Worm (Caenorhabditis elegans): ENCODE data around the gene fbxb-82.
A peak's percentile ranks its signal among the peaks of the same experiment; 100 is the strongest.

Gene fbxb-82

DNA sequence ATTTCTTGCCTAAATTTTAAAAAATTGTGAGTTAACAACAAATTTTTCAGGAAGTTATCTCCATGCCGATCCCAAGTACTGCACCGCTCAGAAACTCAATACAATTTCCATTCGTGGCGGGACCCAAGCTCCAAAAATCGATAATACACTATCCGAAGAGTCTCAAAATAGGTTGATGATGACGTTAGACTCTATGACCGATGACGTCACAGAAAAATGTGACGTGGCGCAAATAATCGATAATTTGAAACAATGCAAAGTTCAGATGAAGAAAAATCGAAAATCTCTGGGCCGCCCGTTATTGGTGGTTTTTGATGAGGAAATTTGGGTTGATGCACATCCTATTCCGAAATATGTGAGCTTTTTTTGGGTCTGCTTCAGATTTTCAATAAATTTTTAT, 41.3 kb upstream of the fbxb-82 start:
- TF ChIP-seq sma-9 (GFP tag; optimal IDR thresholded peaks at IDR 0.05) = no peak
- TF ChIP-seq sma-9 (tag; optimal IDR thresholded peaks at IDR 0.05) = no peak
- TF ChIP-seq zag-1 (tag; optimal IDR thresholded peaks at IDR 0.05) = no peak
- TF ChIP-seq ceh-16 (tag; optimal IDR thresholded peaks at IDR 0.05) = no peak
- TF ChIP-seq nhr-129 (tag; optimal IDR thresholded peaks at IDR 0.05) = no peak
- no peak for TF ChIP-seq Y55F3AM.14 (GFP tag; optimal IDR thresholded peaks at IDR 0.05)
- no peak for TF ChIP-seq lsy-2 (tag; optimal IDR thresholded peaks at IDR 0.05)
- TF ChIP-seq ZK546.5 (tag; optimal IDR thresholded peaks at IDR 0.05) = no peak
- no peak for TF ChIP-seq aly-2 (tag; optimal IDR thresholded peaks at IDR 0.05)
- no peak for TF ChIP-seq sem-4 (tag; optimal IDR thresholded peaks at IDR 0.05)
- TF ChIP-seq egl-27 (tag; optimal IDR thresholded peaks at IDR 0.05) = no peak
- no peak for TF ChIP-seq sma-3 (GFP tag; optimal IDR thresholded peaks at IDR 0.05)
- no peak for TF ChIP-seq crh-2 (tag; optimal IDR thresholded peaks at IDR 0.05)
- TF ChIP-seq elt-3 (tag; optimal IDR thresholded peaks at IDR 0.05) = no peak
- TF ChIP-seq ztf-1 (GFP tag; conservative IDR thresholded peaks at IDR 0.05) = no peak
- no peak for TF ChIP-seq nhr-12 (tag; optimal IDR thresholded peaks at IDR 0.05)
- no peak for TF ChIP-seq unc-55 (GFP tag; optimal IDR thresholded peaks at IDR 0.05)
- TF ChIP-seq nhr-10 (tag; optimal IDR thresholded peaks at IDR 0.05) = no peak
- no peak for TF ChIP-seq nhr-6 (tag; optimal IDR thresholded peaks at IDR 0.05)
- no peak for TF ChIP-seq ztf-4 (tag; optimal IDR thresholded peaks at IDR 0.05)

- TF ChIP-seq fos-1 (tag; optimal IDR thresholded peaks at IDR 0.05) = peak; percentile 35
- TF ChIP-seq nhr-237 (tag; optimal IDR thresholded peaks at IDR 0.05) = no peak
Measured at ce11 chrIII:183072-183471, 40.1 kb upstream of the fbxb-82 start.

DNA sequence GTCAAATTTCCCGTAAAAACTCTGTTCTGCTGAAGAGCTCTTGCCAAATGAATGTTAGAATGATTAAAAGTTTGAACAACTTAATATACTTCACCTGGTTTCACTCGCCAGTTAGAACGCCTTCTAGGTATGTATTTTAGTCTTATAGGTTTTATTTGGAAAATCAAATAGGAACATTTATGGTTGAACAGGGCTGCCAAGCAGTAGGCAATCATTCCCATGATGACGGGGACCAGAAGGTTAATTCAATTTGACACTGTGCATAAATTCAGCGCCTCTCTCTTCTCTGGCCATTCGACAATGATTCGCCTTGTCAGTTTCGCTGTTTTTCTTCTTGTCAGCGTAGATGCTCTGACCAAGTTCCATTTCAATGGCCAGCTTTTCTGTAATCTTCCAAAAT, 39.1 kb upstream of the fbxb-82 start, which contains the start of gene F40G9.15:
TSS of gene F40G9.15 (plus strand) at position 301 of the 400 bp plus-strand sequence.
- no peak for TF ChIP-seq nhr-10 (tag; optimal IDR thresholded peaks at IDR 0.05)
- TF ChIP-seq ama-1 (optimal IDR thresholded peaks at IDR 0.05) = no peak
- no peak for TF ChIP-seq unc-55 (GFP tag; optimal IDR thresholded peaks at IDR 0.05)
- TF ChIP-seq nhr-6 (tag; optimal IDR thresholded peaks at IDR 0.05) = no peak

DNA sequence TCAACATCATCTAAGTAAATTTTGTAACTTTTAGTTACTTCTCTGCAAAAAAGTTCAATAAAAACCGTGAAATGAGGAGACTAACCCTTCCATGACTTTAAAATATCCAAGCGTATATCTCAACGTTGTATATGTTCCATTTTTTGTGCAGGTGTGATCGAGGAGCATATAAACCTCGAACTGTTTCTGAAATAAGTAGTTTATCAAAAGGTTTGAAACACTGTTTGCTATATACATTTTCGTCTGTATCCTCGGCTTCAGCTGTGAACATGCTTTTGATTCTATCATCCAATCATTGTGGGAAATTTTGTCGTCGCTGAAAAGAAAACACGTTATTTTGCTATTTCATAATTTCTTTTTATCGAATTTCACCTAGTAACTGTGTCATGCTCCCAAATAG, 37.9 kb upstream of the fbxb-82 start, which contains the start of gene F40G9.5:
TSS of gene F40G9.5 (plus strand) at position 301 of the 400 bp plus-strand sequence.
- TF ChIP-seq mdl-1 (tag; optimal IDR thresholded peaks at IDR 0.05) (no peak), nhr-10 (tag; optimal IDR thresholded peaks at IDR 0.05) (no peak), unc-39 (tag; optimal IDR thresholded peaks at IDR 0.05) (no peak), nhr-237 (tag; optimal IDR thresholded peaks at IDR 0.05) (no peak), nhr-77 (tag; optimal IDR thresholded peaks at IDR 0.05) (no peak), aly-2 (tag; optimal IDR thresholded peaks at IDR 0.05) (no peak), alr-1 (tag; optimal IDR thresholded peaks at IDR 0.05) (no peak), ama-1 (optimal IDR thresholded peaks at IDR 0.05) (no peak), ZK546.5 (tag; optimal IDR thresholded peaks at IDR 0.05) (no peak), R02D3.7 (tag; optimal IDR thresholded peaks at IDR 0.05) (no peak), mbf-1 (tag; optimal IDR thresholded peaks at IDR 0.05) (no peak), Y55F3AM.14 (GFP tag; optimal IDR thresholded peaks at IDR 0.05) (no peak), ztf-1 (GFP tag; conservative IDR thresholded peaks at IDR 0.05) (no peak), nhr-6 (tag; optimal IDR thresholded peaks at IDR 0.05) (no peak), nhr-11 (tag; optimal IDR thresholded peaks at IDR 0.05) (no peak), elt-1 (tag; optimal IDR thresholded peaks at IDR 0.05) (no peak), sma-9 (GFP tag; optimal IDR thresholded peaks at IDR 0.05) (no peak), sma-9 (tag; optimal IDR thresholded peaks at IDR 0.05) (no peak)

DNA sequence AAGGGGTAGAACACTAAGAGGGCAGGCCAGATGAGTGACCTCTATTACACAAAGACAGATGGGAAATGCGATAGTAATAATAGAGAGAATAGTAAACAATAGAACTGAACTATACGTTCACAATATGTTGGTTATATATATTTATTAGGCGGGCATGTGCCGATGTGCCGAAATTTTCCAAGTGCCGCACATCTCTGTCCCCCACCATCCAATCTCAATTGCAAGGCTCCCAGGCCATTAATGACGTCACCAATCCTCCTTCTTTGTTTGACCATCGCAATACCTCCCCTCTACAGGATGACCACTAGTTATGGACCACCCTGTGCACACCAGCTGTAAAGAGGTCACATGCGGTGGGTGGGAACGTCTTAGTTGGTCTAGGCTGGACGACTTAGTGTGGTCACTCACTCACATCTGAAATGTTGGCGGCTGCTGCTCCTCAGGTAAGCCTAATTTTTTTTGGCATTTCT, 36.1 kb upstream of the fbxb-82 start, which contains the start of gene F40G9.6:
TSS of gene F40G9.6 (plus strand) at position 420 of the 470 bp plus-strand sequence.
- TF ChIP-seq sma-3 (GFP tag; optimal IDR thresholded peaks at IDR 0.05) (no peak), mab-5 (tag; optimal IDR thresholded peaks at IDR 0.05) (no peak), mbf-1 (tag; optimal IDR thresholded peaks at IDR 0.05) (no peak)

- no peak for TF ChIP-seq ztf-11 (tag; optimal IDR thresholded peaks at IDR 0.05)
- TF ChIP-seq ama-1 (optimal IDR thresholded peaks at IDR 0.05) = no peak
- TF ChIP-seq mbf-1 (tag; optimal IDR thresholded peaks at IDR 0.05) = no peak
- TF ChIP-seq lin-39 (tag; optimal IDR thresholded peaks at IDR 0.05) = no peak
- no peak for TF ChIP-seq aly-2 (tag; optimal IDR thresholded peaks at IDR 0.05)
- no peak for TF ChIP-seq elt-1 (tag; optimal IDR thresholded peaks at IDR 0.05)
- TF ChIP-seq snpc-4 (tag; optimal IDR thresholded peaks at IDR 0.05) = no peak
- no peak for TF ChIP-seq nhr-21 (tag; optimal IDR thresholded peaks at IDR 0.05)
- TF ChIP-seq unc-55 (GFP tag; optimal IDR thresholded peaks at IDR 0.05) = no peak
- no peak for TF ChIP-seq sem-4 (tag; optimal IDR thresholded peaks at IDR 0.05)
- TF ChIP-seq skn-1 (tag; optimal IDR thresholded peaks at IDR 0.05) = no peak
- TF ChIP-seq lin-13 (GFP tag; optimal IDR thresholded peaks at IDR 0.05) = no peak
- no peak for TF ChIP-seq elt-3 (tag; optimal IDR thresholded peaks at IDR 0.05)
- TF ChIP-seq crh-2 (tag; optimal IDR thresholded peaks at IDR 0.05) = no peak
- TF ChIP-seq nhr-25 (tag; optimal IDR thresholded peaks at IDR 0.05) = no peak
- no peak for TF ChIP-seq zag-1 (tag; optimal IDR thresholded peaks at IDR 0.05)
Measured at ce11 chrIII:178126-178525, 35.1 kb upstream of the fbxb-82 start.
